Worm (Caenorhabditis elegans): ENCODE measurements around the gene rrsr-1.

DNA sequence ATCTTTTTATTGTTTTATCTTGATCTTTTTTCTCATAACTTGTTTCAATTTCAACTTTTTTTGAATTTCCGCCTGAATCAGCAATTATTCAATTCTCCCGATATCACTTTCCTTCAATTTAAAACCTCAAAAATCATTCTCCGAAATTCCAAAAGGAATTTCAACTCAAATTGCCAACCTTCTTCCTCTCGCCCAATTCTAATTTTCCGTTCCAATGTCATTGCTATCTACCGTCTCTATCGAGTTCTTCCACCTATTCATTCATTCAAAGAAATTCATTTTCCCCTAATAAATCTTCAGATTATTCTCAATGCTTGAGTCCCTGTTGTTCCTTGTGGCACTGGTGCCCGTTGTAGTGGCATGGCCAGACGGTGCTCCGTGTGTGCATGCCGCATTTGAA lies 16.0 kb upstream of the rrsr-1 start, which contains the start of gene F23B12.4:
- no peak for TF ChIP-seq ceh-79 (tag; optimal IDR thresholded peaks at IDR 0.05)
- TF ChIP-seq ccch-3 (GFP tag; optimal IDR thresholded peaks at IDR 0.05) = no peak
- no peak for TF ChIP-seq lin-40 (tag; optimal IDR thresholded peaks at IDR 0.05)
- no peak for TF ChIP-seq hlh-26 (GFP tag; conservative IDR thresholded peaks at IDR 0.05)
- TF ChIP-seq attf-6 (GFP tag; IDR thresholded peaks at IDR 0.05) = no peak
- TF ChIP-seq dpl-1 (GFP tag; optimal IDR thresholded peaks at IDR 0.05) = no peak
- no peak for TF ChIP-seq hmg-20 (GFP tag; IDR thresholded peaks at IDR 0.05)
- no peak for TF ChIP-seq F49E8.2 (tag; optimal IDR thresholded peaks at IDR 0.05; ENCODE audit: insufficient read depth)
- TF ChIP-seq hrde-1 (tag; optimal IDR thresholded peaks at IDR 0.05; ENCODE audit: borderline replicate concordance) = no peak
- TF ChIP-seq somi-1 (GFP tag; optimal IDR thresholded peaks at IDR 0.05) = no peak
- no peak for TF ChIP-seq C17E4.6 (GFP tag; IDR thresholded peaks at IDR 0.05)
- TF ChIP-seq lin-35 (GFP tag; optimal IDR thresholded peaks at IDR 0.05) = no peak
